Worm (Caenorhabditis elegans) whole organism, early embryonic: ENCODE measurements around the gene Y38H6C.4.

ENCODE experiments used
- aly-1 ChIP-seq: sonication (generic microtip); optimal IDR thresholded peaks from 2 replicates; lab custom pipeline; 2016; ENCODE audit warnings: missing genetic modification characterization, missing compliant biosample characterization
- ama-1 ChIP-seq: fragments of 150-350 bp; optimal IDR thresholded peaks from 2 replicates; lab custom pipeline; 2014
- ceh-13 ChIP-seq: fragments of 200-800 bp; sonication (Bioruptor generic); optimal IDR thresholded peaks from 2 replicates; lab custom pipeline; 2018; ENCODE audit warnings: mild to moderate bottlenecking, missing genetic modification characterization, missing compliant biosample characterization
- ceh-36 ChIP-seq: sonication (generic microtip); optimal IDR thresholded peaks from 2 replicates; lab custom pipeline; 2016; ENCODE audit warnings: missing genetic modification characterization, inconsistent platforms, missing compliant biosample characterization
- ets-7 ChIP-seq: sonication (generic microtip); optimal IDR thresholded peaks from 2 replicates; lab custom pipeline; 2016; ENCODE audit warnings: missing genotype, missing genetic modification characterization, missing compliant biosample characterization
- flt-1 ChIP-seq: fragments of 200-800 bp; sonication (Bioruptor generic); IDR thresholded peaks from 2 replicates; pipeline ENCODE4 v1.3.6; 2022; ENCODE audit warnings: missing genetic modification characterization, missing compliant biosample characterization
- hmg-4 ChIP-seq: fragments of 200-800 bp; sonication (Bioruptor generic); optimal IDR thresholded peaks from 2 replicates; lab custom pipeline; 2018; ENCODE audit warnings: mild to moderate bottlenecking, missing genetic modification characterization, missing compliant biosample characterization
- pes-1 ChIP-seq: fragments of 200-800 bp; sonication (Bioruptor generic); IDR thresholded peaks from 2 replicates; pipeline ENCODE4 v1.3.6; 2022; ENCODE audit warnings: missing genetic modification reagents, missing genetic modification characterization, missing compliant biosample characterization
- sea-1 ChIP-seq: fragments of 200-800 bp; sonication (Bioruptor generic); conservative IDR thresholded peaks from 2 replicates; pipeline ENCODE4 v1.3.6; 2022; ENCODE audit warnings: missing genetic modification characterization, missing compliant biosample characterization

- TF ChIP-seq pes-1 (no peak), hmg-4 (GFP tag; lab: Kevin White, UChicago) (no peak), flt-1 (GFP tag; lab: Robert Waterston, UW) (no peak), aly-1 (tag; lab: Kevin White, UChicago) (no peak), ets-7 (tag; lab: Kevin White, UChicago) (no peak), sea-1 (GFP tag; lab: Robert Waterston, UW) (no peak), ama-1 (no peak), ceh-13 (GFP tag; lab: Kevin White, UChicago) (no peak), ceh-36 (tag; lab: Kevin White, UChicago) (no peak)
These were observed 28.4 kb downstream of the Y38H6C.4 start for ce11 chrV:20476514-20476913.
